Fruit fly (Drosophila melanogaster): Measurements from ENCODE around the gene CG32462.

dm6 chr3L:22839243-22839642 lies 14.1 kb downstream of the CG32462 start:
- TF ChIP-seq CTCF (optimal IDR thresholded peaks at IDR 0.05) (no peak), CG8478 (optimal IDR thresholded peaks at IDR 0.05) (no peak)
